Worm (Caenorhabditis elegans) whole organism, early embryonic: ENCODE data around the gene K08D8.9.

Experiments
- B0310.2 ChIP-seq: sonication (generic microtip); optimal IDR thresholded peaks from 2 replicates; lab custom pipeline; 2016; ENCODE audit warnings: mild to moderate bottlenecking, missing genetic modification characterization, missing compliant biosample characterization
- F13C5.2 ChIP-seq: sonication (generic microtip); optimal IDR thresholded peaks from 2 replicates; lab custom pipeline; 2017; ENCODE audit warnings: mild to moderate bottlenecking, missing genetic modification characterization, inconsistent platforms, missing compliant biosample characterization
- aly-1 ChIP-seq: sonication (generic microtip); optimal IDR thresholded peaks from 2 replicates; lab custom pipeline; 2016; ENCODE audit warnings: missing genetic modification characterization, missing compliant biosample characterization
- ama-1 ChIP-seq: fragments of 150-350 bp; optimal IDR thresholded peaks from 2 replicates; lab custom pipeline; 2014
- ceh-13 ChIP-seq: fragments of 200-800 bp; sonication (Bioruptor generic); optimal IDR thresholded peaks from 2 replicates; lab custom pipeline; 2018; ENCODE audit warnings: mild to moderate bottlenecking, missing genetic modification characterization, missing compliant biosample characterization
- ceh-36 ChIP-seq: sonication (generic microtip); optimal IDR thresholded peaks from 2 replicates; lab custom pipeline; 2016; ENCODE audit warnings: missing genetic modification characterization, inconsistent platforms, missing compliant biosample characterization
- ets-7 ChIP-seq: sonication (generic microtip); optimal IDR thresholded peaks from 2 replicates; lab custom pipeline; 2016; ENCODE audit warnings: missing genotype, missing genetic modification characterization, missing compliant biosample characterization
- flt-1 ChIP-seq: fragments of 200-800 bp; sonication (Bioruptor generic); IDR thresholded peaks from 2 replicates; pipeline ENCODE4 v1.3.6; 2022; ENCODE audit warnings: missing genetic modification characterization, missing compliant biosample characterization
- hmbx-1 ChIP-seq: sonication (generic microtip); optimal IDR thresholded peaks from 2 replicates; lab custom pipeline; 2016; ENCODE audit warnings: mild to moderate bottlenecking, missing genetic modification characterization, missing compliant biosample characterization
- hmg-4 ChIP-seq: fragments of 200-800 bp; sonication (Bioruptor generic); optimal IDR thresholded peaks from 2 replicates; lab custom pipeline; 2018; ENCODE audit warnings: mild to moderate bottlenecking, missing genetic modification characterization, missing compliant biosample characterization
- hnd-1 ChIP-seq: sonication (generic microtip); optimal IDR thresholded peaks from 2 replicates; lab custom pipeline; 2016; ENCODE audit warnings: missing genetic modification characterization, missing compliant biosample characterization
- pes-1 ChIP-seq: fragments of 200-800 bp; sonication (Bioruptor generic); IDR thresholded peaks from 2 replicates; pipeline ENCODE4 v1.3.6; 2022; ENCODE audit warnings: missing genetic modification reagents, missing genetic modification characterization, missing compliant biosample characterization
- scrt-1 ChIP-seq: fragments of 200-800 bp; sonication (Bioruptor generic); IDR thresholded peaks from 2 replicates; pipeline ENCODE4 v1.3.6; 2022; ENCODE audit warnings: missing genetic modification characterization, missing compliant biosample characterization
- sea-1 ChIP-seq: fragments of 200-800 bp; sonication (Bioruptor generic); conservative IDR thresholded peaks from 2 replicates; pipeline ENCODE4 v1.3.6; 2022; ENCODE audit warnings: missing genetic modification characterization, missing compliant biosample characterization
- tbx-11 ChIP-seq: fragments of 200-800 bp; sonication (Bioruptor generic); IDR thresholded peaks from 2 replicates; pipeline ENCODE4 v1.3.6; 2022; ENCODE audit warnings: missing genetic modification characterization, missing compliant biosample characterization
- tbx-37 ChIP-seq: fragments of 200-800 bp; sonication (Bioruptor generic); conservative IDR thresholded peaks from 2 replicates; pipeline ENCODE4 v1.3.6; 2022; ENCODE audit warnings: missing genetic modification reagents, missing genetic modification characterization, missing compliant biosample characterization
- tra-4 ChIP-seq: sonication (generic microtip); optimal IDR thresholded peaks from 2 replicates; lab custom pipeline; 2017; ENCODE audit warnings: missing genetic modification characterization, missing compliant biosample characterization

Gene K08D8.9

ce11 chrIV:12901602-12902001 is 2.1 kb downstream of the K08D8.9 start:
- TF ChIP-seq flt-1 (GFP tag; lab: Robert Waterston, UW), result no peak
- no peak for TF ChIP-seq hmbx-1
- no peak for TF ChIP-seq hmg-4 (GFP tag; lab: Kevin White, UChicago)
- no peak for TF ChIP-seq ama-1
- no peak for TF ChIP-seq pes-1 (GFP tag; lab: Robert Waterston, UW)
- TF ChIP-seq ceh-13, result no peak
- no peak for TF ChIP-seq F13C5.2 (tag; lab: Kevin White, UChicago)
- TF ChIP-seq tbx-11 (GFP tag; lab: Robert Waterston, UW), result no peak
- no peak for TF ChIP-seq hnd-1
- TF ChIP-seq aly-1 (tag; lab: Kevin White, UChicago), result no peak

ce11 chrIV:12902430-12903110 is 3.1 kb downstream of the K08D8.9 start, which contains the start of gene K08D8.2:
TSS of gene K08D8.2 (plus strand) at chrIV:12903060.
- TF ChIP-seq hmbx-1 (no peak), tbx-11 (GFP tag; lab: Robert Waterston, UW) (no peak), sea-1 (GFP tag; lab: Robert Waterston, UW) (no peak), tbx-37 (GFP tag; lab: Robert Waterston, UW) (no peak), ama-1 (no peak), aly-1 (tag; lab: Kevin White, UChicago) (no peak), ets-7 (tag; lab: Kevin White, UChicago) (no peak), hnd-1 (no peak)

- no peak for TF ChIP-seq flt-1 (GFP tag; lab: Robert Waterston, UW)
- TF ChIP-seq hmg-4 (GFP tag; lab: Kevin White, UChicago), result no peak
- TF ChIP-seq tbx-11 (GFP tag; lab: Robert Waterston, UW), result no peak
- TF ChIP-seq ets-7 (tag; lab: Kevin White, UChicago), result no peak
- TF ChIP-seq tbx-37 (GFP tag; lab: Robert Waterston, UW), result no peak
- no peak for TF ChIP-seq ama-1
- no peak for TF ChIP-seq B0310.2 (tag; lab: Kevin White, UChicago)
- TF ChIP-seq hmbx-1, result no peak
- no peak for TF ChIP-seq aly-1 (tag; lab: Kevin White, UChicago)
- TF ChIP-seq F13C5.2 (tag; lab: Kevin White, UChicago), result no peak
- TF ChIP-seq ceh-36, result no peak
- TF ChIP-seq hnd-1, result no peak
- no peak for TF ChIP-seq ceh-13
- TF ChIP-seq sea-1 (GFP tag; lab: Robert Waterston, UW), result no peak
- no peak for TF ChIP-seq scrt-1 (GFP tag; lab: Robert Waterston, UW)
- no peak for TF ChIP-seq tra-4
- TF ChIP-seq pes-1 (GFP tag; lab: Robert Waterston, UW), result no peak
Measured at ce11 chrIV:12903687-12904086, 4.2 kb downstream of the K08D8.9 start.

ce11 chrIV:12906529-12906928 is 7.0 kb downstream of the K08D8.9 start, which contains the start of gene K08D8.3:
TSS of gene K08D8.3 (minus strand) at chrIV:12906659.
- TF ChIP-seq scrt-1 (GFP tag; lab: Robert Waterston, UW), result no peak
- TF ChIP-seq pes-1 (GFP tag; lab: Robert Waterston, UW), result no peak
- TF ChIP-seq B0310.2 (tag; lab: Kevin White, UChicago), result no peak
- TF ChIP-seq hnd-1, result no peak
- no peak for TF ChIP-seq ceh-36
- no peak for TF ChIP-seq sea-1 (GFP tag; lab: Robert Waterston, UW)
- no peak for TF ChIP-seq ceh-13
- no peak for TF ChIP-seq tbx-37 (GFP tag; lab: Robert Waterston, UW)
- TF ChIP-seq ets-7 (tag; lab: Kevin White, UChicago), result no peak

- TF ChIP-seq ceh-13 (no peak), B0310.2 (tag; lab: Kevin White, UChicago) (no peak), tbx-11 (GFP tag; lab: Robert Waterston, UW) (no peak), hmg-4 (GFP tag; lab: Kevin White, UChicago) (no peak), sea-1 (GFP tag; lab: Robert Waterston, UW) (no peak), scrt-1 (GFP tag; lab: Robert Waterston, UW) (no peak), flt-1 (GFP tag; lab: Robert Waterston, UW) (no peak), tbx-37 (GFP tag; lab: Robert Waterston, UW) (no peak), hnd-1 (no peak), aly-1 (tag; lab: Kevin White, UChicago) (no peak), ama-1 (no peak), tra-4 (no peak), F13C5.2 (tag; lab: Kevin White, UChicago) (no peak), ets-7 (tag; lab: Kevin White, UChicago) (no peak), hmbx-1 (no peak)
Measured at ce11 chrIV:12909871-12910270, 10.4 kb downstream of the K08D8.9 start, which contains the start of gene K08D8.4. TSS of gene K08D8.4 (minus strand) at chrIV:12909998.

ce11 chrIV:12911990-12912389 is 12.5 kb downstream of the K08D8.9 start, which contains the start of gene K08D8.5:
TSS of gene K08D8.5 (minus strand) at chrIV:12912129.
- TF ChIP-seq hnd-1 (no peak), scrt-1 (GFP tag; lab: Robert Waterston, UW) (no peak), tbx-11 (GFP tag; lab: Robert Waterston, UW) (no peak)

- TF ChIP-seq ama-1, result no peak
Measured at ce11 chrIV:12914532-12915019, 15.1 kb downstream of the K08D8.9 start, which contains the start of gene irg-6. TSS of gene irg-6 (minus strand) at chrIV:12914969.

ce11 chrIV:12915479-12915878 is 16.0 kb downstream of the K08D8.9 start, which contains the start of gene srz-15:
TSS of gene srz-15 (plus strand) at chrIV:12915779.
- TF ChIP-seq ceh-36 (no peak), sea-1 (GFP tag; lab: Robert Waterston, UW) (no peak), ama-1 (no peak), ceh-13 (no peak)
